Worm (Caenorhabditis elegans): ENCODE measurements around the gene nmad-1.

DNA sequence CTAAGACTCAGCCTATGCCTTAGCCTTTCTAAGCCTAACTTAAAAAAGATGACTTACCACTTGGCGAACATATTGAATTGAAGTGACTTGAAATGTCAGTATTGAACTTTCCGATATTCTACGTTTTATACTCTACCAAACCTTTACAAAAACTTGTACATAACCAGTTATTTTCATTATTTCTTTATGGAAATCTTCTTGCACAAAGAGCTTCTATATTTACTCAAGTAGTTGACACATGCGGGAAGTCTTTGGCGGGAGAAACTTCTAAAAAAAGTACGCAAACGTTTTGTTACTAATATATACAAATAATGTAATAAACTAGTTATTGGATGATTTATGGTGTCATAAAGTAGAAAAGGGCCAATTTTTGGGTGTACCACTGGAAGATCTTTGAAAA, 13.9 kb upstream of the nmad-1 start, which contains the start of gene nspb-12:
- no peak for TF ChIP-seq blmp-1 (tag; optimal IDR thresholded peaks at IDR 0.05)
- TF ChIP-seq lin-13 (tag; optimal IDR thresholded peaks at IDR 0.05): no peak
- TF ChIP-seq nhr-76 (tag; optimal IDR thresholded peaks at IDR 0.05): no peak
- TF ChIP-seq tbx-8 (GFP tag; optimal IDR thresholded peaks at IDR 0.05): no peak
- no peak for TF ChIP-seq bed-3 (GFP tag; optimal IDR thresholded peaks at IDR 0.05)
- no peak for TF ChIP-seq ztf-11 (tag; optimal IDR thresholded peaks at IDR 0.05)
- no peak for TF ChIP-seq nhr-12 (tag; optimal IDR thresholded peaks at IDR 0.05)
- TF ChIP-seq flh-1 (GFP tag; optimal IDR thresholded peaks at IDR 0.05): no peak
- TF ChIP-seq pha-4 (tag; optimal IDR thresholded peaks at IDR 0.05): no peak
- TF ChIP-seq lin-32 (GFP tag; optimal IDR thresholded peaks at IDR 0.05): no peak
- no peak for TF ChIP-seq ces-1 (GFP tag; optimal IDR thresholded peaks at IDR 0.05)
- no peak for TF ChIP-seq nhr-2 (tag; optimal IDR thresholded peaks at IDR 0.05)
